Comparison of ENCODE assay signal across 1 fruit fly cellular context in the genomic region with DNA sequence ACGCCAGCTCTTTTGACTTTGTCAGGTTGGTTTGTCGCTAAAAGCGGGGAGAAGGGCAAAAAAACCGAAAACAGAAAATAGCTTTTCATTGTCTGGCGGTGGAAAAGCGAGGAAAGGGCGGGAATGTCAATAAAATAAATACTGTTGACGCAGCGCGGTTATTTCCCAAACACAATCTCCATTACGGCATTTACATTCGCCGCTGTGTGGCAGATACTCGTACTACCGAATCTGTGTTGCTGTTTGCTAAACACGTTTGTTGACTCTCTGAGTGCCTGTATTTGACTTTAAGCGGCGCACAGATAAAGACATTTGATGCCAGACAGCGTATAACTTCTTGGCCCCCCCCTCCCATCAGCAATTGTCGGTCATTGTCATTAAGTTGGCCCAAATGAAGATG.
A peak's percentile ranks its signal among the peaks of the same experiment; 100 is the strongest.
TF ChIP-seq lines count a peak whose summit lies in the region.

No protein-coding gene starts in this region.

TF ChIP-seq in whole organism, embryonic, 481 proteins besides CTCF, POLR2A, EP300 and RAD21 (continued from another document and continues in another):
- TF ChIP-seq wor (GFP tag; IDR thresholded peaks at IDR 0.05; lab: Robert Waterston, UW), result 0 out of 2 replicates have a peak, but pooled peaks have one; percentile 13
- TF ChIP-seq bowl (GFP tag; IDR thresholded peaks at IDR 0.05; lab: Robert Waterston, UW), result no peak
- no peak for TF ChIP-seq CG30020 (tag; optimal IDR thresholded peaks at IDR 0.05; lab: Kevin White, UChicago)
- peak; percentile 64 for TF ChIP-seq CG8089 (GFP tag; optimal IDR thresholded peaks at IDR 0.05; lab: Kevin White, UChicago)
- TF ChIP-seq B-H2 (GFP tag; optimal IDR thresholded peaks at IDR 0.05; lab: Kevin White, UChicago), result no peak
- no peak for TF ChIP-seq Poxn (GFP tag; IDR thresholded peaks at IDR 0.05; lab: Robert Waterston, UW)
- TF ChIP-seq CG2678 (tag; optimal IDR thresholded peaks at IDR 0.05; lab: Kevin White, UChicago), result peak; percentile 77
- TF ChIP-seq CG3995 (GFP tag; optimal IDR thresholded peaks at IDR 0.05; lab: Kevin White, UChicago), result no peak
- no peak for TF ChIP-seq Doc2 (GFP tag; IDR thresholded peaks at IDR 0.05; lab: Robert Waterston, UW)
- TF ChIP-seq CG1603 (tag; optimal IDR thresholded peaks at IDR 0.05; lab: Kevin White, UChicago), result peak; percentile 92
- no peak for TF ChIP-seq ham (GFP tag; IDR thresholded peaks at IDR 0.05; lab: Robert Waterston, UW)
- no peak for TF ChIP-seq pan (optimal IDR thresholded peaks at IDR 0.05; lab: Kevin White, UChicago)
- TF ChIP-seq pan (GFP tag; optimal IDR thresholded peaks at IDR 0.05 in 1 of 2, IDR thresholded peaks at IDR 0.05 in 1 of 2), result peak in 1 of 2 experiments; percentile 42
- no peak for TF ChIP-seq CG3163 (GFP tag; optimal IDR thresholded peaks at IDR 0.05; lab: Kevin White, UChicago)
- TF ChIP-seq Trl (optimal IDR thresholded peaks at IDR 0.05; lab: Kevin White, UChicago), result no peak
- peak; percentile 82 for TF ChIP-seq Trl (GFP tag; optimal IDR thresholded peaks at IDR 0.05; lab: Kevin White, UChicago)
- peak; percentile 75 for TF ChIP-seq ewg (GFP tag; optimal IDR thresholded peaks at IDR 0.05; lab: Kevin White, UChicago)
- TF ChIP-seq CG9876 (GFP tag; optimal IDR thresholded peaks at IDR 0.05; lab: Kevin White, UChicago), result peak; percentile 43
- 0 out of 2 replicates have a peak, but pooled peaks have one; percentile 8 for TF ChIP-seq lmd (GFP tag; IDR thresholded peaks at IDR 0.05; lab: Robert Waterston, UW)
- TF ChIP-seq eyg (GFP tag; optimal IDR thresholded peaks at IDR 0.05; lab: Kevin White, UChicago), result peak; percentile 61
- no peak for TF ChIP-seq pita (GFP tag; optimal IDR thresholded peaks at IDR 0.05; lab: Kevin White, UChicago)
- no peak for TF ChIP-seq B-H1 (GFP tag; IDR thresholded peaks at IDR 0.05; lab: Robert Waterston, UW)
- TF ChIP-seq CG17568 (GFP tag; optimal IDR thresholded peaks at IDR 0.05; lab: Kevin White, UChicago), result peak; percentile 71
- peak; percentile 85 for TF ChIP-seq CG17359 (tag; optimal IDR thresholded peaks at IDR 0.05; lab: Kevin White, UChicago)
- TF ChIP-seq CG10979 (tag; optimal IDR thresholded peaks at IDR 0.05; lab: Kevin White, UChicago), result no peak
- no peak for TF ChIP-seq CG11456 (GFP tag; IDR thresholded peaks at IDR 0.05; lab: Robert Waterston, UW)
- TF ChIP-seq CG11504 (tag; optimal IDR thresholded peaks at IDR 0.05; lab: Kevin White, UChicago), result peak; percentile 66
- no peak for TF ChIP-seq CG14710 (tag; optimal IDR thresholded peaks at IDR 0.05; lab: Kevin White, UChicago)
- TF ChIP-seq CG16779 (GFP tag; IDR thresholded peaks at IDR 0.05; lab: Robert Waterston, UW), result no peak
- TF ChIP-seq CG7745 (tag; optimal IDR thresholded peaks at IDR 0.05; lab: Kevin White, UChicago), result no peak
- TF ChIP-seq CG5245 (GFP tag; optimal IDR thresholded peaks at IDR 0.05; lab: Kevin White, UChicago), result peak; percentile 45
- 0 out of 3 replicates have a peak, but pooled peaks have one; percentile 17 for TF ChIP-seq Mrtf (GFP tag; IDR thresholded peaks at IDR 0.05; lab: Robert Waterston, UW)
- TF ChIP-seq CG6272 (GFP tag; IDR thresholded peaks at IDR 0.05; lab: Robert Waterston, UW), result no peak
- TF ChIP-seq shn (GFP tag; optimal IDR thresholded peaks at IDR 0.05; lab: Kevin White, UChicago), result no peak
- peak; percentile 15 for TF ChIP-seq D19B (GFP tag; optimal IDR thresholded peaks at IDR 0.05; lab: Kevin White, UChicago)
- no peak for TF ChIP-seq CG17829 (tag; optimal IDR thresholded peaks at IDR 0.05; lab: Kevin White, UChicago)
- TF ChIP-seq CG6689 (GFP tag; IDR thresholded peaks at IDR 0.05; lab: Robert Waterston, UW), result peak; percentile 44; the same call in 1 of the 2 replicates
- no peak for TF ChIP-seq bbx (GFP tag; IDR thresholded peaks at IDR 0.05; lab: Robert Waterston, UW; ENCODE audit: partially characterized antibody)
- no peak for TF ChIP-seq unpg (GFP tag; optimal IDR thresholded peaks at IDR 0.05; lab: Kevin White, UChicago)
- TF ChIP-seq row (GFP tag; IDR thresholded peaks at IDR 0.05; lab: Robert Waterston, UW), result no peak
- peak; percentile 84 for TF ChIP-seq wek (GFP tag; optimal IDR thresholded peaks at IDR 0.05; lab: Kevin White, UChicago)
- no peak for TF ChIP-seq hbn (GFP tag; IDR thresholded peaks at IDR 0.05; lab: Robert Waterston, UW; ENCODE audit: partially characterized antibody)
- TF ChIP-seq CG18764 (GFP tag; optimal IDR thresholded peaks at IDR 0.05; lab: Kevin White, UChicago), result peak; percentile 84
- TF ChIP-seq Dad (GFP tag; optimal IDR thresholded peaks at IDR 0.05; lab: Kevin White, UChicago), result no peak
- no peak for TF ChIP-seq jigr1 (GFP tag; IDR thresholded peaks at IDR 0.05; lab: Robert Waterston, UW)
- TF ChIP-seq fd3F (GFP tag; optimal IDR thresholded peaks at IDR 0.05; lab: Kevin White, UChicago), result peak; percentile 19
- TF ChIP-seq CG13123 (GFP tag; optimal IDR thresholded peaks at IDR 0.05; lab: Kevin White, UChicago), result peak; percentile 59
- TF ChIP-seq Scr (GFP tag; IDR thresholded peaks at IDR 0.05; lab: Robert Waterston, UW; ENCODE audit: partially characterized antibody), result no peak
- 0 out of 2 replicates have a peak, but pooled peaks have one; percentile 36 for TF ChIP-seq ranshi (GFP tag; IDR thresholded peaks at IDR 0.05; lab: Robert Waterston, UW)
- TF ChIP-seq CG13296 (GFP tag; optimal IDR thresholded peaks at IDR 0.05; lab: Kevin White, UChicago), result peak; percentile 22
- TF ChIP-seq tin (GFP tag; optimal IDR thresholded peaks at IDR 0.05; lab: Kevin White, UChicago), result peak; percentile 28
- TF ChIP-seq H15 (GFP tag; IDR thresholded peaks at IDR 0.05; lab: Robert Waterston, UW), result no peak; the same call in 2 of the 3 replicates
- peak; percentile 49 for TF ChIP-seq CG31365 (tag; optimal IDR thresholded peaks at IDR 0.05; lab: Kevin White, UChicago)
- TF ChIP-seq Bgb (GFP tag; IDR thresholded peaks at IDR 0.05; lab: Robert Waterston, UW; ENCODE audit: partially characterized antibody), result no peak
- no peak for TF ChIP-seq eve (GFP tag; optimal IDR thresholded peaks at IDR 0.05; lab: Kevin White, UChicago)
- no peak for TF ChIP-seq CG8388 (GFP tag; optimal IDR thresholded peaks at IDR 0.05; lab: Kevin White, UChicago)
- no peak for TF ChIP-seq CG7963 (GFP tag; IDR thresholded peaks at IDR 0.05; lab: Robert Waterston, UW; ENCODE audit: partially characterized antibody)
- TF ChIP-seq Gug (GFP tag; IDR thresholded peaks at IDR 0.05; lab: Robert Waterston, UW), result no peak
- peak; percentile 59 for TF ChIP-seq CG7839 (tag; optimal IDR thresholded peaks at IDR 0.05; lab: Kevin White, UChicago)
- TF ChIP-seq CG11093 (GFP tag; IDR thresholded peaks at IDR 0.05; lab: Robert Waterston, UW), result peak; percentile 38; the same call in 1 of the 3 replicates
- no peak for TF ChIP-seq lov (optimal IDR thresholded peaks at IDR 0.05; lab: Kevin White, UChicago)
- TF ChIP-seq lov (GFP tag; IDR thresholded peaks at IDR 0.05; lab: Robert Waterston, UW), result peak; percentile 25; the same call in 1 of the 3 replicates
- TF ChIP-seq dysf (GFP tag; IDR thresholded peaks at IDR 0.05; lab: Robert Waterston, UW), result no peak; the same call in 2 of the 3 replicates
- TF ChIP-seq CG3726 (GFP tag; IDR thresholded peaks at IDR 0.05; lab: Robert Waterston, UW), result peak; percentile 19; the same call in 1 of the 3 replicates
- TF ChIP-seq CG31441 (GFP tag; IDR thresholded peaks at IDR 0.05; lab: Robert Waterston, UW), result peak; percentile 61
- peak; percentile 27; the same call in 1 of the 2 replicates for TF ChIP-seq E2f1 (GFP tag; IDR thresholded peaks at IDR 0.05; lab: Robert Waterston, UW)
- TF ChIP-seq bigmax (GFP tag; optimal IDR thresholded peaks at IDR 0.05; lab: Kevin White, UChicago), result no peak
- no peak for TF ChIP-seq zfh2 (GFP tag; optimal IDR thresholded peaks at IDR 0.05; lab: Kevin White, UChicago)
- no peak for TF ChIP-seq CG1832 (GFP tag; optimal IDR thresholded peaks at IDR 0.05; lab: Kevin White, UChicago)
- peak; percentile 46 for TF ChIP-seq Oli (tag; optimal IDR thresholded peaks at IDR 0.05; lab: Kevin White, UChicago)
- peak; percentile 57 for TF ChIP-seq Mes4 (GFP tag; optimal IDR thresholded peaks at IDR 0.05; lab: Kevin White, UChicago)
- no peak for TF ChIP-seq trem (tag; optimal IDR thresholded peaks at IDR 0.05; lab: Kevin White, UChicago)
- no peak for TF ChIP-seq sim (GFP tag; IDR thresholded peaks at IDR 0.05; lab: Robert Waterston, UW)
- TF ChIP-seq Adf1 (GFP tag; IDR thresholded peaks at IDR 0.05; lab: Robert Waterston, UW), result no peak
- no peak for TF ChIP-seq Sin3A (optimal IDR thresholded peaks at IDR 0.05; lab: Kevin White, UChicago)
- no peak for TF ChIP-seq CG4404 (GFP tag; IDR thresholded peaks at IDR 0.05; lab: Robert Waterston, UW)
- peak; percentile 35 for TF ChIP-seq trh (GFP tag; optimal IDR thresholded peaks at IDR 0.05; lab: Kevin White, UChicago)
- no peak for TF ChIP-seq CkIIα-i1 (GFP tag; IDR thresholded peaks at IDR 0.05; lab: Robert Waterston, UW)
- no peak for TF ChIP-seq C15 (GFP tag; IDR thresholded peaks at IDR 0.05; lab: Robert Waterston, UW)
- peak; percentile 72 for TF ChIP-seq HmgZ (tag; optimal IDR thresholded peaks at IDR 0.05; lab: Kevin White, UChicago)
- TF ChIP-seq dimm (GFP tag; IDR thresholded peaks at IDR 0.05; lab: Robert Waterston, UW), result no peak
- TF ChIP-seq Aef1 (GFP tag; IDR thresholded peaks at IDR 0.05; lab: Robert Waterston, UW), result no peak
- peak; percentile 39 for TF ChIP-seq jumu (GFP tag; optimal IDR thresholded peaks at IDR 0.05; lab: Kevin White, UChicago)
- no peak for TF ChIP-seq scrt (GFP tag; optimal IDR thresholded peaks at IDR 0.05; lab: Kevin White, UChicago)
- TF ChIP-seq tap (tag; optimal IDR thresholded peaks at IDR 0.05; lab: Kevin White, UChicago), result peak; percentile 67
- TF ChIP-seq CG12769 (tag; optimal IDR thresholded peaks at IDR 0.05; lab: Kevin White, UChicago), result peak; percentile 76
- TF ChIP-seq CG11696 (GFP tag; IDR thresholded peaks at IDR 0.05; lab: Robert Waterston, UW), result peak; percentile 29; the same call in 1 of the 2 replicates
- TF ChIP-seq gsb (GFP tag; IDR thresholded peaks at IDR 0.05; lab: Robert Waterston, UW), result no peak
- TF ChIP-seq Taf1 (GFP tag; IDR thresholded peaks at IDR 0.05; lab: Robert Waterston, UW), result no peak
- no peak for TF ChIP-seq sima (GFP tag; optimal IDR thresholded peaks at IDR 0.05; lab: Kevin White, UChicago)
- peak; percentile 78 for TF ChIP-seq CG10209 (GFP tag; optimal IDR thresholded peaks at IDR 0.05; lab: Kevin White, UChicago)
- peak; percentile 61 for TF ChIP-seq CG17802 (tag; optimal IDR thresholded peaks at IDR 0.05; lab: Kevin White, UChicago)
- peak; percentile 60 for TF ChIP-seq onecut (GFP tag; IDR thresholded peaks at IDR 0.05; lab: Robert Waterston, UW)
- TF ChIP-seq CG30403 (GFP tag; optimal IDR thresholded peaks at IDR 0.05; lab: Kevin White, UChicago), result no peak
- TF ChIP-seq nau (GFP tag; optimal IDR thresholded peaks at IDR 0.05; lab: Kevin White, UChicago), result peak; percentile 79
- TF ChIP-seq seq (GFP tag; IDR thresholded peaks at IDR 0.05; lab: Robert Waterston, UW), result no peak
- TF ChIP-seq HLH4C (GFP tag; IDR thresholded peaks at IDR 0.05; lab: Robert Waterston, UW; ENCODE audit: partially characterized antibody), result no peak
- TF ChIP-seq disco-r (GFP tag; optimal IDR thresholded peaks at IDR 0.05; lab: Kevin White, UChicago), result peak; percentile 49
- no peak for TF ChIP-seq Dfd (GFP tag; optimal IDR thresholded peaks at IDR 0.05; lab: Kevin White, UChicago)
- no peak for TF ChIP-seq zf30C (GFP tag; optimal IDR thresholded peaks at IDR 0.05; lab: Kevin White, UChicago)
- no peak for TF ChIP-seq sug (tag; optimal IDR thresholded peaks at IDR 0.05; lab: Kevin White, UChicago)
- no peak for TF ChIP-seq peb (GFP tag; IDR thresholded peaks at IDR 0.05; lab: Robert Waterston, UW)
- no peak for TF ChIP-seq ssp (GFP tag; IDR thresholded peaks at IDR 0.05; lab: Robert Waterston, UW)
- no peak for TF ChIP-seq CG13287 (GFP tag; IDR thresholded peaks at IDR 0.05; lab: Robert Waterston, UW; ENCODE audit: partially characterized antibody)
- TF ChIP-seq p53 (GFP tag; optimal IDR thresholded peaks at IDR 0.05; lab: Kevin White, UChicago), result peak; percentile 1
- TF ChIP-seq CG11398 (GFP tag; optimal IDR thresholded peaks at IDR 0.05; lab: Kevin White, UChicago), result peak; percentile 45
- TF ChIP-seq gcm (GFP tag; optimal IDR thresholded peaks at IDR 0.05; lab: Kevin White, UChicago), result no peak
- 0 out of 2 replicates have a peak, but pooled peaks have one; percentile 34 for TF ChIP-seq sens-2 (GFP tag; IDR thresholded peaks at IDR 0.05; lab: Robert Waterston, UW)
- no peak for TF ChIP-seq CG32532 (GFP tag; IDR thresholded peaks at IDR 0.05; lab: Robert Waterston, UW)
- TF ChIP-seq CG10274 (GFP tag; optimal IDR thresholded peaks at IDR 0.05; lab: Kevin White, UChicago), result peak; percentile 25
- no peak for TF ChIP-seq CG2129 (GFP tag; IDR thresholded peaks at IDR 0.05; lab: Robert Waterston, UW; ENCODE audit: partially characterized antibody)
- peak; percentile 7 for TF ChIP-seq Ets97D (GFP tag; optimal IDR thresholded peaks at IDR 0.05; lab: Kevin White, UChicago)
- peak; percentile 60 for TF ChIP-seq Side (GFP tag; optimal IDR thresholded peaks at IDR 0.05; lab: Kevin White, UChicago)
- TF ChIP-seq slou (GFP tag; optimal IDR thresholded peaks at IDR 0.05; lab: Kevin White, UChicago), result peak; percentile 70
- no peak for TF ChIP-seq CG9932 (GFP tag; IDR thresholded peaks at IDR 0.05; lab: Robert Waterston, UW)
- peak; percentile 29 for TF ChIP-seq Bdp1 (GFP tag; optimal IDR thresholded peaks at IDR 0.05; lab: Kevin White, UChicago)
- TF ChIP-seq cato (GFP tag; optimal IDR thresholded peaks at IDR 0.05; lab: Kevin White, UChicago; ENCODE audit: borderline replicate concordance), result peak; percentile 33
- peak; percentile 42 for TF ChIP-seq YL-1 (GFP tag; optimal IDR thresholded peaks at IDR 0.05; lab: Kevin White, UChicago)
- peak; percentile 75 for TF ChIP-seq gem (tag; optimal IDR thresholded peaks at IDR 0.05; lab: Kevin White, UChicago)
- no peak for TF ChIP-seq Myb (GFP tag; optimal IDR thresholded peaks at IDR 0.05; lab: Kevin White, UChicago)
- no peak for TF ChIP-seq Eip74EF (GFP tag; optimal IDR thresholded peaks at IDR 0.05; lab: Kevin White, UChicago)
- TF ChIP-seq CG15269 (tag; optimal IDR thresholded peaks at IDR 0.05; lab: Kevin White, UChicago), result peak; percentile 39
- TF ChIP-seq Abd-B (GFP tag; optimal IDR thresholded peaks at IDR 0.05; lab: Kevin White, UChicago), result peak; percentile 19
- no peak for TF ChIP-seq Dip2 (GFP tag; IDR thresholded peaks at IDR 0.05; lab: Robert Waterston, UW)
- peak; percentile 69 for TF ChIP-seq CG8359 (GFP tag; optimal IDR thresholded peaks at IDR 0.05; lab: Kevin White, UChicago; ENCODE audit: borderline replicate concordance)
- TF ChIP-seq Atf3 (GFP tag; optimal IDR thresholded peaks at IDR 0.05; lab: Kevin White, UChicago), result no peak
- TF ChIP-seq bab2 (GFP tag; optimal IDR thresholded peaks at IDR 0.05; lab: Kevin White, UChicago), result peak; percentile 77
